Worm (Caenorhabditis elegans) whole organism, midembryonic: Measurements from ENCODE around the gene F54D5.9.

ENCODE experiments used
- T22C8.4 ChIP-seq: fragments of 200-800 bp; sonication (Bioruptor generic); IDR thresholded peaks from 2 replicates; pipeline ENCODE4 v1.3.6; 2022; ENCODE audit warnings: missing genetic modification characterization, missing compliant biosample characterization
- cog-1 ChIP-seq: sonication (generic microtip); optimal IDR thresholded peaks from 2 replicates; lab custom pipeline; 2016; ENCODE audit warnings: missing genetic modification characterization, missing compliant biosample characterization
- flt-1 ChIP-seq: fragments of 200-800 bp; sonication (Bioruptor generic); IDR thresholded peaks from 2 replicates; pipeline ENCODE4 v1.3.6; 2022; ENCODE audit warnings: missing genetic modification characterization, missing compliant biosample characterization
- klf-2 ChIP-seq: fragments of 200-800 bp; sonication (Bioruptor generic); conservative IDR thresholded peaks from 2 replicates; pipeline ENCODE4 v1.3.6; 2022; ENCODE audit warnings: missing genetic modification reagents, missing genetic modification characterization, missing compliant biosample characterization
- med-1 ChIP-seq: sonication (generic microtip); optimal IDR thresholded peaks from 2 replicates; lab custom pipeline; 2017; ENCODE audit warnings: missing genetic modification characterization, mild to moderate bottlenecking, missing compliant biosample characterization, antibody characterized with exemption, missing genetic modification reagents; ENCODE audit not compliant: insufficient read depth
- ref-1 ChIP-seq: fragments of 200-800 bp; sonication (Bioruptor generic); conservative IDR thresholded peaks from 2 replicates; pipeline ENCODE4 v1.3.6; 2022; ENCODE audit warnings: missing genetic modification reagents, missing genetic modification characterization, missing compliant biosample characterization
- tab-1 ChIP-seq: fragments of 200-800 bp; sonication (Bioruptor generic); IDR thresholded peaks from 2 replicates; pipeline ENCODE4 v1.3.6; 2022; ENCODE audit warnings: missing genetic modification characterization, missing compliant biosample characterization
- ztf-23 ChIP-seq: fragments of 200-800 bp; sonication (Bioruptor generic); IDR thresholded peaks from 2 replicates; pipeline ENCODE4 v1.3.6; 2022; ENCODE audit warnings: missing genetic modification reagents, missing genetic modification characterization, missing compliant biosample characterization
- ztf-29 ChIP-seq: fragments of 200-800 bp; sonication (Bioruptor generic); IDR thresholded peaks from 2 replicates; pipeline ENCODE4 v1.3.6; 2022; ENCODE audit warnings: missing genetic modification reagents, missing genetic modification characterization, missing compliant biosample characterization

DNA sequence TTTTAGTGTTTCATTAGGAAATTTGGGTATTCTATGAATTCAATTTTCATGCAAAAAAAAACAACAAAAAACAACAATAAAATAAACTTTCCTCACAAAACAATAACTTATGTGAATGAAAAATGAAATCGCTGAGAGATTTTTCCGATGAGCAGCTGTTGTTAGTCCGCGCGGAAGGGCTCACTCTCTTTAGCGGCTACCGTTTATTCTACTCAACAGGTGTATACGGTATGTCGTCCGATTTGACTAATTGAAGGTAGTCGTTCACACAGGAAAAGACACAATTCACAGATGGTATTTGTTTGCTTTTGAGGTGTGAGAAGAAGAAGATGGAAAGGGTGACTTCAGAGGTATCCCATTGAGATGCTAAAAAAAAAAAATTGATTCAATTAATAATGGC lies 24.0 kb upstream of the F54D5.9 start:
- TF ChIP-seq tab-1 (GFP tag; lab: Robert Waterston, UW) (no peak), ztf-29 (GFP tag; lab: Robert Waterston, UW) (no peak), cog-1 (tag; lab: Kevin White, UChicago) (no peak), T22C8.4 (GFP tag; lab: Robert Waterston, UW) (no peak), med-1 (no peak), ref-1 (no peak), ztf-23 (GFP tag; lab: Robert Waterston, UW) (no peak), klf-2 (GFP tag; lab: Robert Waterston, UW) (no peak), flt-1 (GFP tag; lab: Robert Waterston, UW) (no peak)
